Fruit fly (Drosophila melanogaster) whole organism: ENCODE data around the gene Pgm1.
A peak's percentile ranks its signal among the peaks of the same experiment; 100 is the strongest.

Experiments
- CG8478 ChIP-seq: fragments of >200 bp; optimal IDR thresholded peaks from 2 replicates; lab custom pipeline; 2018; ENCODE audit warnings: inconsistent platforms
- Dll ChIP-seq: fragments of >200 bp; optimal IDR thresholded peaks from 2 replicates; lab custom pipeline; 2017
- EcR ChIP-seq, 2 experiments: fragments of >200 bp; optimal IDR thresholded peaks; 2 replicates each; lab custom pipeline; 2017; ENCODE audit warnings: missing biosample characterization in 2 of 2, missing genetic modification characterization in 2 of 2, missing genetic modification reagents in 2 of 2
- pan ChIP-seq: fragments of >200 bp; optimal IDR thresholded peaks from 2 replicates; lab custom pipeline; 2017
- psq ChIP-seq: fragments of >200 bp; optimal IDR thresholded peaks from 2 replicates; lab custom pipeline; 2017
- usp ChIP-seq: fragments of >200 bp; optimal IDR thresholded peaks from 2 replicates; lab custom pipeline; 2017; ENCODE audit warnings: missing biosample characterization, missing genetic modification characterization, mixed read lengths

Pgm1 gene

DNA sequence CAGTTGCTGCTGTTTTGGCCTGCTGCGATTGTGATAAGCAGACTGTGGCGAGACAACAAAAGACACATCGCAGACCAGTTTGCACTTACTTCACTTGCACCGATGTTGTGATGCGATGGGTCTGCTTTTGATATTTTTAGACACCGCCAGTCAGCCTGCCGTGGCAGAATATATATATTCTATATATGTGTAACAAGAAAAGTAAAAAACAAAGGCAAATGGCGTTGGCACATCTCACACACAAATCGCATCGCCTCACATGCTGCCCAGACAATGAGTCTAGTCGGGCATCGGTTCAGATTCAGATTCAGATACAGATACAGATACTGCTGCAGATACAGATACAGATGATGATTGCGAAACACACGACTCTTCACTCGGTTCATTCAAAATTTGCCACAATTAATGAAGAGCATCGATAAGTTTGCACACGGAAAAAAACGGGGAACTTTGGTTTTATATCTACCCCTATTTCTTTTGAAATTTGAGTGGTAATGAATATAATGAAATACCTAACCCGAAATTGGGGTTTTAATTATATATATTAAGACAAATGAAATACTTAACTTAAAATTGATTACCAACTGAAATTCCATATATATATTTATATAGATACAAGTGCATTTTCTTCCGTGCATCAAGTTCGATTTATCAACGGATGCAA is 39.5 kb upstream of the Pgm1 start:
- TF ChIP-seq CG8478 (lab: Kevin White, UChicago): no peak
- TF ChIP-seq usp (GFP tag; lab: Kevin White, UChicago): no peak
- TF ChIP-seq pan (lab: Kevin White, UChicago): no peak
- no peak for TF ChIP-seq psq
- no peak for TF ChIP-seq EcR (GFP tag; optimal IDR thresholded peaks at IDR 0.05; lab: Kevin White, UChicago)
- no peak for TF ChIP-seq Dll (lab: Kevin White, UChicago)

- no peak for TF ChIP-seq EcR (GFP tag; optimal IDR thresholded peaks at IDR 0.05; lab: Kevin White, UChicago)
- TF ChIP-seq CG8478 (lab: Kevin White, UChicago): no peak
- TF ChIP-seq pan (lab: Kevin White, UChicago): no peak
- no peak for TF ChIP-seq Dll (lab: Kevin White, UChicago)
- TF ChIP-seq usp (GFP tag; lab: Kevin White, UChicago): no peak
- TF ChIP-seq psq: no peak
Observed at dm6 chr3L:16166998-16167344, 38.6 kb upstream of the Pgm1 start.

DNA sequence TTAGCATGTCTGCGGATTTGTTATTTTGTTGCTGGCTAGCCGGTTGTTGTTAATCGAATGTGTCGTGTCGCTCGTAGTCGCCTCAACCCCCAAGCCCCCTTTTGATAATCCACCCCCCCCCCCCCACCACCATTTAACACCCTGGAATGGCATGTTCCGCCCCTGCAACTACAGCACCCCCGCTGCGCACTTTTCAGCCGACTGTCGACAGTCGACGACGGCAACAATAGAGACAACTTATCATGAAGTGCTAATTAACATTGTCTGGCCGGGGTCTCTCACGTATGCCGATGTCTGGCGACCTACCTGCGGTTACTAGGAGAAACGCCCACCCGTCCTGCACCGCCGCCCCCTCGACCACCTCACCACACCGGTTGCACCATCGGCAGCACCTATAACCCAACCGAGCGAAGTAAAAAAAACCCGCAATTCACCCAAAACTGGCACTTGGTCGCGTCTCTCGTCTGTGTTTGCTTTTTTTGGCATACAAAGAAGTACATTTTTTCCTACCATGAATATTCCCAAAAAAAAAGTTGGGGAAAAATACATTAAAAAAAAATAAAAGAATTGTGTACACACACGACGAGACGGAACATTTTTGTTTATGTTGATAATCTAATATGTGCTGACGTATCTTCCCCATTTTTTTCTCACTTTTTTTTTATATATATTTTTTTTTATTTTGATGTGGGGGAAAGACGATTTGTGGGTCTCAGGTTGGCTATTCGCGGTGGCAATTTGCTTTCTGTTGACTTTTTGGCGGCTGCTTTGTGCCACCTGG is 38.1 kb upstream of the Pgm1 start:
- TF ChIP-seq pan (lab: Kevin White, UChicago) (no peak), EcR (GFP tag; optimal IDR thresholded peaks at IDR 0.05; lab: Kevin White, UChicago) (no peak), usp (GFP tag; lab: Kevin White, UChicago) (no peak), CG8478 (lab: Kevin White, UChicago) (no peak), psq (no peak), Dll (lab: Kevin White, UChicago) (no peak)

- TF ChIP-seq pan (lab: Kevin White, UChicago): no peak
- TF ChIP-seq psq: no peak
Observed at dm6 chr3L:16165356-16166168, 37.2 kb upstream of the Pgm1 start.

- TF ChIP-seq EcR (GFP tag; optimal IDR thresholded peaks at IDR 0.05; lab: Kevin White, UChicago) (no peak), Dll (lab: Kevin White, UChicago) (no peak), CG8478 (lab: Kevin White, UChicago) (no peak), psq (no peak), pan (lab: Kevin White, UChicago) (no peak), usp (GFP tag; lab: Kevin White, UChicago) (no peak)
Observed at dm6 chr3L:16164150-16165039, 36.1 kb upstream of the Pgm1 start, which contains the start of gene CG5151. CG5151 (minus strand) TSS chr3L:16164701.

- TF ChIP-seq pan (lab: Kevin White, UChicago) (no peak), EcR (GFP tag; optimal IDR thresholded peaks at IDR 0.05; lab: Kevin White, UChicago) (peak in 1 of 2 experiments; percentile 98)
Observed at dm6 chr3L:16161847-16162556, 33.7 kb upstream of the Pgm1 start.

- TF ChIP-seq psq (no peak), EcR (GFP tag; optimal IDR thresholded peaks at IDR 0.05; lab: Kevin White, UChicago) (peak in 1 of 2 experiments; percentile 28)
Observed at dm6 chr3L:16161131-16161530, 32.8 kb upstream of the Pgm1 start.

dm6 chr3L:16160420-16161069 is 32.2 kb upstream of the Pgm1 start:
- no peak for TF ChIP-seq pan (lab: Kevin White, UChicago)
- no peak for TF ChIP-seq psq
- TF ChIP-seq Dll (lab: Kevin White, UChicago): no peak
- no peak for TF ChIP-seq EcR (GFP tag; optimal IDR thresholded peaks at IDR 0.05; lab: Kevin White, UChicago)
- TF ChIP-seq CG8478 (lab: Kevin White, UChicago): no peak
- no peak for TF ChIP-seq usp (GFP tag; lab: Kevin White, UChicago)

dm6 chr3L:16160073-16160398 is 31.7 kb upstream of the Pgm1 start:
- TF ChIP-seq Dll (lab: Kevin White, UChicago) (no peak), usp (GFP tag; lab: Kevin White, UChicago) (no peak), CG8478 (lab: Kevin White, UChicago) (no peak), pan (lab: Kevin White, UChicago) (no peak), EcR (GFP tag; optimal IDR thresholded peaks at IDR 0.05; lab: Kevin White, UChicago) (no peak), psq (no peak)
